Fruit fly (Drosophila melanogaster) whole organism, embryonic: Measurements from ENCODE around the gene CG9673.

Experiments used
- Ada2b ChIP-seq: fragments of 200-800 bp; sonication (Bioruptor generic); IDR thresholded peaks from 2 replicates; pipeline ENCODE4 v1.3.6; 2022; ENCODE audit warnings: missing biosample characterization, missing genetic modification characterization
- Adf1 ChIP-seq: fragments of 200-800 bp; sonication (Bioruptor generic); IDR thresholded peaks from 2 replicates; pipeline ENCODE4 v1.3.6; 2022; ENCODE audit warnings: missing biosample characterization, missing genetic modification characterization
- Bdp1 ChIP-seq: fragments of 200-800 bp; sonication (Bioruptor generic); optimal IDR thresholded peaks from 3 replicates; lab custom pipeline; 2016; ENCODE audit warnings: missing biosample characterization, missing genetic modification characterization
- CG11093 ChIP-seq: fragments of 200-800 bp; sonication (Bioruptor generic); IDR thresholded peaks from 3 replicates; pipeline ENCODE4 v1.3.6; 2022; ENCODE audit warnings: missing biosample characterization, missing genetic modification characterization
- CG12299 ChIP-seq: fragments of 200-800 bp; sonication (Bioruptor generic); optimal IDR thresholded peaks from 2 replicates; lab custom pipeline; 2018; ENCODE audit warnings: missing biosample characterization, mild to moderate bottlenecking, missing genetic modification characterization
- CG12659 ChIP-seq: fragments of 200-800 bp; sonication (Bioruptor generic); optimal IDR thresholded peaks from 3 replicates; lab custom pipeline; 2017; ENCODE audit warnings: mild to moderate bottlenecking, missing biosample characterization, missing genetic modification reagents, missing genetic modification characterization
- CG1529 ChIP-seq: fragments of 200-800 bp; sonication (Bioruptor generic); optimal IDR thresholded peaks from 3 replicates; lab custom pipeline; 2018; ENCODE audit warnings: missing biosample characterization, missing genetic modification characterization
- CG1603 ChIP-seq: fragments of 200-800 bp; sonication (Bioruptor generic); optimal IDR thresholded peaks from 2 replicates; lab custom pipeline; 2019; ENCODE audit warnings: missing biosample characterization, mild to moderate bottlenecking, missing genetic modification characterization, moderate library complexity
- CG17802 ChIP-seq: fragments of 200-800 bp; sonication (Bioruptor generic); optimal IDR thresholded peaks from 2 replicates; lab custom pipeline; 2018; ENCODE audit warnings: missing biosample characterization, mild to moderate bottlenecking, missing genetic modification characterization, moderate library complexity
- CG17829 ChIP-seq: fragments of 200-800 bp; optimal IDR thresholded peaks from 2 replicates; lab custom pipeline; 2019; ENCODE audit warnings: missing biosample characterization, mild to moderate bottlenecking, missing genetic modification characterization, moderate library complexity
- CG1832 ChIP-seq: fragments of 200-800 bp; sonication (Bioruptor generic); optimal IDR thresholded peaks from 2 replicates; lab custom pipeline; 2017; ENCODE audit warnings: missing biosample characterization, mild to moderate bottlenecking, missing genetic modification characterization, inconsistent platforms
- CG18764 ChIP-seq: fragments of 200-800 bp; sonication (Bioruptor generic); optimal IDR thresholded peaks from 3 replicates; lab custom pipeline; 2016; ENCODE audit warnings: missing biosample characterization, missing genetic modification characterization
- CG2712 ChIP-seq: fragments of 200-800 bp; optimal IDR thresholded peaks from 3 replicates; lab custom pipeline; 2019; ENCODE audit warnings: missing biosample characterization, mild to moderate bottlenecking, missing genetic modification characterization, moderate library complexity
- CG4424 ChIP-seq: fragments of 200-800 bp; sonication (Bioruptor generic); optimal IDR thresholded peaks from 3 replicates; lab custom pipeline; 2016; ENCODE audit warnings: missing biosample characterization, missing genetic modification characterization
- CG4617 ChIP-seq: fragments of 200-800 bp; sonication (Bioruptor generic); optimal IDR thresholded peaks from 3 replicates; lab custom pipeline; 2016; ENCODE audit warnings: missing biosample characterization, missing genetic modification characterization, borderline replicate concordance
- CG5180 ChIP-seq: fragments of 200-800 bp; sonication (Bioruptor generic); optimal IDR thresholded peaks from 3 replicates; lab custom pipeline; 2017; ENCODE audit warnings: missing biosample characterization, missing genetic modification characterization, mild to moderate bottlenecking, moderate library complexity, missing genetic modification reagents
- CG6175 ChIP-seq: fragments of 200-800 bp; sonication (Bioruptor generic); IDR thresholded peaks from 3 replicates; pipeline ENCODE4 v1.3.6; 2022; ENCODE audit warnings: missing biosample characterization, missing genetic modification characterization
- CG6654 ChIP-seq: fragments of 200-800 bp; sonication (Bioruptor generic); optimal IDR thresholded peaks from 2 replicates; lab custom pipeline; 2017; ENCODE audit warnings: missing biosample characterization, mild to moderate bottlenecking, missing genetic modification characterization
- CG8290 ChIP-seq, 3 experiments: fragments of 200-800 bp; sonication (Bioruptor generic); optimal IDR thresholded peaks; 2 replicates each; lab custom pipeline; 2016 to 2019; ENCODE audit warnings: missing biosample characterization in 3 of 3, missing genetic modification characterization in 3 of 3, mild to moderate bottlenecking in 2 of 3, moderate library complexity in 1 of 3
- CG8924 ChIP-seq: fragments of 200-800 bp; optimal IDR thresholded peaks from 3 replicates; lab custom pipeline; 2019; ENCODE audit warnings: missing biosample characterization, mild to moderate bottlenecking, missing genetic modification characterization, moderate library complexity
- CG9797 ChIP-seq: fragments of 200-800 bp; sonication (Bioruptor generic); optimal IDR thresholded peaks from 3 replicates; lab custom pipeline; 2018; ENCODE audit warnings: missing biosample characterization, mild to moderate bottlenecking, missing genetic modification characterization
- GATAe ChIP-seq: fragments of 200-800 bp; sonication (Bioruptor generic); conservative IDR thresholded peaks from 2 replicates; pipeline ENCODE4 v1.3.6; 2022; ENCODE audit warnings: missing biosample characterization, missing genetic modification characterization
- Hand ChIP-seq: fragments of 200-800 bp; sonication (Bioruptor generic); optimal IDR thresholded peaks from 2 replicates; lab custom pipeline; 2017; ENCODE audit warnings: mild to moderate bottlenecking, missing biosample characterization, missing genetic modification reagents, missing genetic modification characterization
- Hr51 ChIP-seq, 2 experiments: fragments of 200-800 bp; sonication (Bioruptor generic); optimal IDR thresholded peaks; 2 replicates in 1 of 2; 3 replicates in 1 of 2; lab custom pipeline; 2016 to 2018; ENCODE audit warnings: missing biosample characterization in 2 of 2, missing genetic modification characterization in 2 of 2, mild to moderate bottlenecking in 1 of 2, moderate library complexity in 1 of 2
- Jarid2 ChIP-seq: fragments of 200-800 bp; sonication (Bioruptor generic); optimal IDR thresholded peaks from 3 replicates; lab custom pipeline; 2017; ENCODE audit warnings: mild to moderate bottlenecking, missing biosample characterization, missing genetic modification reagents, missing genetic modification characterization
- Mad ChIP-seq: fragments of 200-800 bp; sonication (Bioruptor generic); optimal IDR thresholded peaks from 2 replicates; lab custom pipeline; 2016; ENCODE audit warnings: missing biosample characterization, missing genetic modification characterization
- Med ChIP-seq: fragments of 200-800 bp; sonication (Bioruptor generic); peaks from one replicate; lab custom pipeline; 2016; ENCODE audit warnings: missing biosample characterization, missing genetic modification characterization, mild to moderate bottlenecking, inconsistent platforms, moderate library complexity
- bsh ChIP-seq, 2 experiments: fragments of 200-800 bp; sonication (Bioruptor generic); optimal IDR thresholded peaks; 2 replicates each; lab custom pipeline; 2017 to 2018; ENCODE audit warnings: mild to moderate bottlenecking in 2 of 2, missing biosample characterization in 2 of 2, missing genetic modification characterization in 2 of 2, moderate library complexity in 1 of 2
- cas ChIP-seq: fragments of 200-800 bp; sonication (Bioruptor generic); IDR thresholded peaks from 2 replicates; pipeline ENCODE4 v1.3.6; 2022; ENCODE audit warnings: missing biosample characterization, missing genetic modification characterization
- chm ChIP-seq: fragments of 200-800 bp; sonication (Bioruptor generic); IDR thresholded peaks from 2 replicates; pipeline ENCODE4 v1.3.6; 2022; ENCODE audit warnings: missing biosample characterization, missing genetic modification characterization
- ci ChIP-seq: fragments of 200-800 bp; sonication (Bioruptor generic); IDR thresholded peaks from 3 replicates; pipeline ENCODE4 v1.3.6; 2022; ENCODE audit warnings: missing biosample characterization, missing genetic modification characterization
- crc ChIP-seq: fragments of 200-800 bp; sonication (Bioruptor generic); optimal IDR thresholded peaks from 2 replicates; lab custom pipeline; 2016; ENCODE audit warnings: missing biosample characterization, missing genetic modification characterization
- crol ChIP-seq: fragments of 200-800 bp; sonication (Bioruptor generic); IDR thresholded peaks from 2 replicates; pipeline ENCODE4 v1.3.6; 2022; ENCODE audit warnings: missing biosample characterization, missing genetic modification characterization
- danr ChIP-seq: fragments of 200-800 bp; sonication (Bioruptor generic); IDR thresholded peaks from 2 replicates; pipeline ENCODE4 v1.3.6; 2022; ENCODE audit warnings: missing biosample characterization, missing genetic modification characterization
- dysf ChIP-seq: fragments of 200-800 bp; sonication (Bioruptor generic); IDR thresholded peaks from 3 replicates; pipeline ENCODE4 v1.3.6; 2022; ENCODE audit warnings: missing biosample characterization, missing genetic modification characterization
- eve ChIP-seq, 2 experiments: fragments of >200 bp; optimal IDR thresholded peaks; 2 replicates each; lab custom pipeline; 2017; ENCODE audit warnings: missing biosample characterization in 2 of 2, missing genetic modification characterization in 2 of 2
- fu2 ChIP-seq: fragments of 200-800 bp; sonication (Bioruptor generic); optimal IDR thresholded peaks from 2 replicates; lab custom pipeline; 2016; ENCODE audit warnings: missing biosample characterization, missing genetic modification characterization
- gfzf ChIP-seq: fragments of 200-800 bp; sonication (Bioruptor generic); optimal IDR thresholded peaks from 2 replicates; lab custom pipeline; 2016; ENCODE audit warnings: missing biosample characterization, mild to moderate bottlenecking, missing genetic modification characterization, moderate library complexity
- knrl ChIP-seq: fragments of 200-800 bp; sonication (Bioruptor generic); IDR thresholded peaks from 3 replicates; pipeline ENCODE4 v1.3.6; 2022; ENCODE audit warnings: missing biosample characterization, missing genetic modification characterization; ENCODE audit not compliant: partially characterized antibody
- mam ChIP-seq: fragments of 200-800 bp; sonication (Bioruptor generic); optimal IDR thresholded peaks from 3 replicates; lab custom pipeline; 2016; ENCODE audit warnings: missing biosample characterization, missing genetic modification characterization
- org-1 ChIP-seq: fragments of 200-800 bp; sonication (Bioruptor generic); optimal IDR thresholded peaks from 2 replicates; lab custom pipeline; 2017; ENCODE audit warnings: missing biosample characterization, missing genetic modification characterization
- prd ChIP-seq, 3 experiments: fragments of >200 bp in 2 of 3; fragments of 200-800 bp in 1 of 3; sonication (Bioruptor generic) in 1 of 3; optimal IDR thresholded peaks in 2 of 3; IDR thresholded peaks in 1 of 3; 2 replicates in 2 of 3; 3 replicates in 1 of 3; pipeline versions ENCODE4 v1.3.6 to Lab custom; 2017 to 2022; ENCODE audit warnings: missing biosample characterization in 1 of 3, missing genetic modification characterization in 1 of 3
- pzg ChIP-seq: fragments of 200-800 bp; sonication (Bioruptor generic); optimal IDR thresholded peaks from 3 replicates; lab custom pipeline; 2018; ENCODE audit warnings: missing biosample characterization, mild to moderate bottlenecking, missing genetic modification characterization, moderate library complexity
- repo ChIP-seq: fragments of 200-800 bp; sonication (Bioruptor generic); optimal IDR thresholded peaks from 2 replicates; lab custom pipeline; 2016; ENCODE audit warnings: missing biosample characterization, missing genetic modification characterization
- run ChIP-seq: fragments of 200-800 bp; sonication (Bioruptor generic); optimal IDR thresholded peaks from 3 replicates; lab custom pipeline; 2018; ENCODE audit warnings: missing biosample characterization, mild to moderate bottlenecking, missing genetic modification characterization
- sens ChIP-seq: fragments of 200-800 bp; sonication (Bioruptor generic); peaks from one replicate; lab custom pipeline; 2016; ENCODE audit warnings: missing biosample characterization, missing genetic modification characterization
- slbo ChIP-seq: fragments of 200-800 bp; sonication (Bioruptor generic); IDR thresholded peaks from 2 replicates; pipeline ENCODE4 v1.3.6; 2022; ENCODE audit warnings: missing biosample characterization, missing genetic modification characterization
- slp2 ChIP-seq: fragments of 200-800 bp; sonication (Bioruptor generic); optimal IDR thresholded peaks from 2 replicates; lab custom pipeline; 2016; ENCODE audit warnings: missing biosample characterization, missing genetic modification characterization
- stwl ChIP-seq: fragments of 200-800 bp; sonication (Bioruptor generic); optimal IDR thresholded peaks from 3 replicates; lab custom pipeline; 2018; ENCODE audit warnings: missing biosample characterization, mild to moderate bottlenecking, missing genetic modification characterization, moderate library complexity
- tup ChIP-seq: fragments of 200-800 bp; sonication (Bioruptor generic); optimal IDR thresholded peaks from 2 replicates; lab custom pipeline; 2016; ENCODE audit warnings: missing biosample characterization, mild to moderate bottlenecking, missing genetic modification characterization, moderate library complexity
- vnd ChIP-seq: fragments of 200-800 bp; sonication (Bioruptor generic); IDR thresholded peaks from 3 replicates; pipeline ENCODE4 v1.3.6; 2022; ENCODE audit warnings: missing biosample characterization, missing genetic modification characterization; ENCODE audit not compliant: partially characterized antibody

The CG9673 gene

DNA sequence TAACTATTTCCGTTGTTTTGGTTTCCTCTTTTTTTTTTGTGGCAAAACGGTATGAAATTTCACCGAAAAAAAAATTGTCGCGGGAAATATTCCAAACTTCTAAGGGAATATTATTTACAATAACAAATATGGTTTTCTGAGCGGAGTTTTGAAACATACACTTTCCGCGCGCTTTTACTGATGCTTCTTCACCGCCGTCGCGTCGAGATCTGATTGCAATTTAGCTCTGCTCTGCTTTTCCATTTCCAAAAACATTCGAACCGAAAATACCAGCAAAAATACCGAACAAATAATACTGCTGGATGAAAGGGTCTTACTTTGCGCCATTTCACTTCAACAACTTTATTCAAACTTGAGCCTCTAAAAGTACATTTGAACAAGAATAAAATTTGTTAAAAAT, 8.7 kb downstream of the CG9673 start, which contains the start of gene Septin4 (continued):
- peak; percentile 14 for TF ChIP-seq stwl (tag; lab: Kevin White, UChicago)
- TF ChIP-seq CG17802 (tag; lab: Kevin White, UChicago), result no peak
- no peak for TF ChIP-seq knrl (GFP tag; lab: Robert Waterston, UW)
- TF ChIP-seq CG6175 (GFP tag; lab: Robert Waterston, UW), result no peak
- TF ChIP-seq sens, result peak; percentile 19
- no peak for TF ChIP-seq CG1529 (GFP tag; lab: Kevin White, UChicago)
- TF ChIP-seq CG12659 (GFP tag; lab: Kevin White, UChicago), result peak; percentile 16
- peak; percentile 24 for TF ChIP-seq CG5180 (GFP tag; lab: Kevin White, UChicago)
- TF ChIP-seq fu2 (GFP tag; lab: Kevin White, UChicago), result no peak
- no peak for TF ChIP-seq prd (optimal IDR thresholded peaks at IDR 0.05; lab: Kevin White, UChicago)
- no peak for TF ChIP-seq prd (GFP tag; IDR thresholded peaks at IDR 0.05; lab: Robert Waterston, UW)
- no peak for TF ChIP-seq bsh (GFP tag; optimal IDR thresholded peaks at IDR 0.05; lab: Kevin White, UChicago)
- TF ChIP-seq slbo (GFP tag; lab: Robert Waterston, UW), result no peak
- no peak for TF ChIP-seq org-1
- peak; percentile 21 for TF ChIP-seq CG8924 (tag; lab: Kevin White, UChicago)
- peak; percentile 20; the same call in 1 of the 2 replicates for TF ChIP-seq Adf1 (GFP tag; lab: Robert Waterston, UW)
- peak; percentile 28; the same call in 1 of the 3 replicates for TF ChIP-seq ci (GFP tag; lab: Robert Waterston, UW)
- TF ChIP-seq chm, result peak; percentile 48; the same call in 1 of the 2 replicates
- peak; percentile 74 for TF ChIP-seq Jarid2 (GFP tag; lab: Kevin White, UChicago)
- TF ChIP-seq eve (GFP tag; optimal IDR thresholded peaks at IDR 0.05; lab: Kevin White, UChicago), result no peak
- no peak for TF ChIP-seq tup (GFP tag; lab: Kevin White, UChicago)
- no peak for TF ChIP-seq vnd
- TF ChIP-seq gfzf (GFP tag; lab: Kevin White, UChicago), result peak; percentile 50
- no peak for TF ChIP-seq CG4617 (GFP tag; lab: Kevin White, UChicago)
- no peak for TF ChIP-seq CG8290 (GFP tag; optimal IDR thresholded peaks at IDR 0.05; lab: Kevin White, UChicago)
- TF ChIP-seq CG8290 (tag; optimal IDR thresholded peaks at IDR 0.05; lab: Kevin White, UChicago), result peak in 1 of 2 experiments; percentile 20
- peak; percentile 19 for TF ChIP-seq CG1603
- TF ChIP-seq CG11093 (GFP tag; lab: Robert Waterston, UW), result no peak
- TF ChIP-seq CG9797 (GFP tag; lab: Kevin White, UChicago), result peak; percentile 33
- TF ChIP-seq Med (GFP tag; lab: Kevin White, UChicago), result peak; percentile 56
- TF ChIP-seq run, result no peak
- TF ChIP-seq repo (GFP tag; lab: Kevin White, UChicago), result no peak
- TF ChIP-seq pzg (GFP tag; lab: Kevin White, UChicago), result peak; percentile 36
- TF ChIP-seq CG4424 (GFP tag; lab: Kevin White, UChicago), result no peak
- no peak for TF ChIP-seq CG17829

DNA sequence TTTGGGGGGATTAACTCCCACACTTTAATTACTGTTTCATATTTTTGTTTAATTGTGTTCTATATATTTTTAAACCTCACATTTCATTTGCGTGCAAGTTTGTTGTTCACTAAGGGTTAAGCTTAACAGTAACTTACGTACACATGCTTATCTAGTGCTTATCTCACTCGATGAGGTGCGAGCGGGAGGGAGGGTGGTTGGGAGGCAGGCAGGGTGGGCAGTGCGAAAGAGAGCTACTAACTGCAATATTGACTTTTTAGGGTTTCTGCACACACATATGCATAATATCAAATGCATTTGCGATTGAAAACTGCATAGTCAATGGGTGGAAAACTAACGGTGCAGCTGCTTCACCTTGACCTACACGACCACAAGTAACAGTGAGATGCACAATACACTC, 9.2 kb downstream of the CG9673 start:
- TF ChIP-seq crol (GFP tag; lab: Robert Waterston, UW), result peak; percentile 51
- no peak for TF ChIP-seq Bdp1 (GFP tag; lab: Kevin White, UChicago)
- TF ChIP-seq Hr51 (GFP tag; optimal IDR thresholded peaks at IDR 0.05; lab: Kevin White, UChicago), result no peak
- no peak for TF ChIP-seq mam (GFP tag; lab: Kevin White, UChicago)
- peak; percentile 13 for TF ChIP-seq CG1832 (GFP tag; lab: Kevin White, UChicago)
- 0 out of 2 replicates have a peak, but pooled peaks have one; percentile 4 for TF ChIP-seq Ada2b (GFP tag; lab: Robert Waterston, UW)
- TF ChIP-seq GATAe (GFP tag; lab: Robert Waterston, UW), result peak; percentile 68
- no peak for TF ChIP-seq slp2 (GFP tag; lab: Kevin White, UChicago)
- TF ChIP-seq Hand (GFP tag; lab: Kevin White, UChicago), result no peak
- no peak for TF ChIP-seq cas
- no peak for TF ChIP-seq crc (GFP tag; lab: Kevin White, UChicago)
- no peak for TF ChIP-seq dysf (GFP tag; lab: Robert Waterston, UW)
- TF ChIP-seq danr (GFP tag; lab: Robert Waterston, UW), result no peak
- TF ChIP-seq CG12299, result no peak
- no peak for TF ChIP-seq Mad (GFP tag; lab: Kevin White, UChicago)
- no peak for TF ChIP-seq CG6654 (GFP tag; lab: Kevin White, UChicago)
- no peak for TF ChIP-seq CG11093 (GFP tag; lab: Robert Waterston, UW)
- no peak for TF ChIP-seq CG2712 (tag; lab: Kevin White, UChicago)
- no peak for TF ChIP-seq CG18764 (GFP tag; lab: Kevin White, UChicago)
